Worm (Caenorhabditis elegans): Measurements from ENCODE around the gene col-71.
A peak's percentile ranks its signal among the peaks of the same experiment; 100 is the strongest.

- TF ChIP-seq flt-1 (GFP tag; IDR thresholded peaks at IDR 0.05) (no peak), ceh-36 (tag; optimal IDR thresholded peaks at IDR 0.05) (no peak), ets-7 (tag; optimal IDR thresholded peaks at IDR 0.05) (no peak), ama-1 (optimal IDR thresholded peaks at IDR 0.05) (no peak), scrt-1 (GFP tag; IDR thresholded peaks at IDR 0.05) (no peak), hmg-4 (GFP tag; optimal IDR thresholded peaks at IDR 0.05) (no peak), hnd-1 (tag; optimal IDR thresholded peaks at IDR 0.05) (no peak), tbx-11 (GFP tag; IDR thresholded peaks at IDR 0.05) (no peak), B0310.2 (tag; optimal IDR thresholded peaks at IDR 0.05) (no peak), ceh-13 (GFP tag; optimal IDR thresholded peaks at IDR 0.05) (no peak), pes-1 (GFP tag; IDR thresholded peaks at IDR 0.05) (peak; percentile 40; the same call in 1 of the 2 replicates), sea-1 (GFP tag; conservative IDR thresholded peaks at IDR 0.05) (no peak), hmbx-1 (tag; optimal IDR thresholded peaks at IDR 0.05) (no peak)
Measured at ce11 chrII:3502011-3502410, 359 bp downstream of the col-71 start.

Measured in whole organism, early embryonic.